Worm (Caenorhabditis elegans) whole organism, young adult: ENCODE data around the gene crb-1.

Experiments used
- C17E4.6 ChIP-seq: fragments of 200-800 bp; sonication (Bioruptor generic); IDR thresholded peaks from 2 replicates; pipeline ENCODE4 v1.3.6; 2022; ENCODE audit warnings: missing genetic modification reagents, missing genetic modification characterization, missing compliant biosample characterization
- F33H1.4 ChIP-seq: fragments of 200-800 bp; sonication (Bioruptor generic); IDR thresholded peaks from 2 replicates; pipeline ENCODE4 v1.3.6; 2022; ENCODE audit warnings: missing genetic modification reagents, missing genetic modification characterization, missing compliant biosample characterization
- F49E8.2 ChIP-seq: sonication (generic microtip); optimal IDR thresholded peaks from 3 replicates; lab custom pipeline; 2017; ENCODE audit warnings: missing genetic modification characterization, mild to moderate bottlenecking, missing compliant biosample characterization, antibody characterized with exemption, moderate library complexity; ENCODE audit not compliant: insufficient read depth
- F55B11.4 ChIP-seq: sonication (generic microtip); optimal IDR thresholded peaks from 2 replicates; lab custom pipeline; 2016; ENCODE audit warnings: missing compliant biosample characterization, missing genetic modification characterization, borderline replicate concordance; ENCODE audit not compliant: insufficient read depth
- Y53F4B.3 ChIP-seq: fragments of 200-800 bp; sonication (Bioruptor generic); IDR thresholded peaks from 2 replicates; pipeline ENCODE4 v1.3.6; 2022; ENCODE audit warnings: missing genetic modification reagents, missing genetic modification characterization, missing compliant biosample characterization
- Y95B8A.8 ChIP-seq: fragments of 200-800 bp; sonication (Bioruptor generic); IDR thresholded peaks from 2 replicates; pipeline ENCODE4 v1.3.6; 2022; ENCODE audit warnings: missing genetic modification reagents, missing genetic modification characterization, missing compliant biosample characterization
- ZK185.1 ChIP-seq: sonication (generic microtip); optimal IDR thresholded peaks from 2 replicates; lab custom pipeline; 2016; ENCODE audit warnings: mild to moderate bottlenecking, missing genetic modification characterization, missing compliant biosample characterization; ENCODE audit not compliant: poor library complexity, severe bottlenecking
- aptf-3 ChIP-seq: fragments of 200-800 bp; sonication (Bioruptor generic); IDR thresholded peaks from 2 replicates; pipeline ENCODE4 v1.3.6; 2022; ENCODE audit warnings: missing genetic modification characterization, missing compliant biosample characterization
- atf-7 ChIP-seq: sonication (generic microtip); optimal IDR thresholded peaks from 2 replicates; lab custom pipeline; 2017; ENCODE audit warnings: mild to moderate bottlenecking, missing genetic modification characterization, missing compliant biosample characterization
- attf-5 ChIP-seq: fragments of 200-800 bp; sonication (Bioruptor generic); optimal IDR thresholded peaks from 2 replicates; lab custom pipeline; 2018; ENCODE audit warnings: mild to moderate bottlenecking, missing genetic modification characterization, missing compliant biosample characterization
- cebp-1 ChIP-seq, 2 experiments: fragments of 200-800 bp in 1 of 2; sonication (Bioruptor generic) in 1 of 2; sonication (generic microtip) in 1 of 2; IDR thresholded peaks in 1 of 2; optimal IDR thresholded peaks in 1 of 2; 2 replicates each; pipeline versions ENCODE4 v1.3.6 to Lab custom; 2017 to 2022; ENCODE audit warnings: missing compliant biosample characterization in 2 of 2, missing genetic modification characterization in 2 of 2, mild to moderate bottlenecking in 1 of 2, missing genetic modification reagents in 1 of 2, moderate library complexity in 1 of 2
- ceh-100 ChIP-seq: fragments of 200-800 bp; sonication (Bioruptor generic); IDR thresholded peaks from 2 replicates; pipeline ENCODE4 v1.3.6; 2022; ENCODE audit warnings: missing genetic modification reagents, missing genetic modification characterization, missing compliant biosample characterization
- ceh-27 ChIP-seq: fragments of 200-800 bp; sonication (Bioruptor generic); optimal IDR thresholded peaks from 2 replicates; lab custom pipeline; 2018; ENCODE audit warnings: mild to moderate bottlenecking, missing genetic modification characterization, moderate library complexity, missing compliant biosample characterization
- ceh-40 ChIP-seq: fragments of 200-800 bp; sonication (Bioruptor generic); IDR thresholded peaks from 2 replicates; pipeline ENCODE4 v1.3.6; 2022; ENCODE audit warnings: missing genetic modification characterization, missing compliant biosample characterization
- chd-7 ChIP-seq: sonication (generic microtip); optimal IDR thresholded peaks from 2 replicates; lab custom pipeline; 2016; ENCODE audit warnings: mild to moderate bottlenecking, missing genetic modification characterization, moderate library complexity, missing compliant biosample characterization
- efl-1 ChIP-seq: fragments of 150-350 bp; optimal IDR thresholded peaks from 2 replicates; lab custom pipeline; 2014; ENCODE audit warnings: missing biosample characterization, missing genetic modification reagents, missing genetic modification characterization
- egl-44 ChIP-seq: fragments of 200-800 bp; sonication (Bioruptor generic); IDR thresholded peaks from 2 replicates; pipeline ENCODE4 v1.3.6; 2022; ENCODE audit warnings: missing genetic modification reagents, missing genetic modification characterization, missing compliant biosample characterization
- ekl-4 ChIP-seq: fragments of 200-800 bp; sonication (Bioruptor generic); IDR thresholded peaks from 2 replicates; pipeline ENCODE4 v1.3.6; 2022; ENCODE audit warnings: missing genetic modification reagents, missing genetic modification characterization, missing compliant biosample characterization
- ets-4 ChIP-seq: fragments of 200-800 bp; sonication (Bioruptor generic); optimal IDR thresholded peaks from 2 replicates; lab custom pipeline; 2018; ENCODE audit warnings: mild to moderate bottlenecking, missing genetic modification characterization, missing compliant biosample characterization
- lin-26 ChIP-seq: fragments of 200-800 bp; sonication (Bioruptor generic); IDR thresholded peaks from 2 replicates; pipeline ENCODE4 v1.3.6; 2022; ENCODE audit warnings: missing genetic modification reagents, missing genetic modification characterization, missing compliant biosample characterization
- lin-35 ChIP-seq, 3 experiments: fragments of 150-350 bp in 2 of 3; sonication (generic microtip) in 1 of 3; optimal IDR thresholded peaks; 2 replicates each; lab custom pipeline; 2014 to 2018; ENCODE audit warnings: missing biosample characterization in 3 of 3, missing genetic modification characterization in 3 of 3, missing genetic modification reagents in 3 of 3
- lin-40 ChIP-seq: sonication (generic microtip); optimal IDR thresholded peaks from 2 replicates; lab custom pipeline; 2016; ENCODE audit warnings: missing genetic modification characterization, mild to moderate bottlenecking, missing compliant biosample characterization, missing genotype, missing genetic modification reagents
- madf-6 ChIP-seq: fragments of 200-800 bp; sonication (Bioruptor generic); IDR thresholded peaks from 2 replicates; pipeline ENCODE4 v1.3.6; 2022; ENCODE audit warnings: missing genetic modification reagents, missing genetic modification characterization, missing compliant biosample characterization
- mel-28 ChIP-seq: sonication (generic microtip); optimal IDR thresholded peaks from 2 replicates; lab custom pipeline; 2016; ENCODE audit warnings: borderline replicate concordance, mild to moderate bottlenecking, missing genetic modification characterization, missing compliant biosample characterization
- nfya-1 ChIP-seq: sonication (generic microtip); optimal IDR thresholded peaks from 2 replicates; lab custom pipeline; 2017; ENCODE audit warnings: antibody characterized with exemption, missing compliant biosample characterization, missing genetic modification characterization, borderline replicate concordance; ENCODE audit not compliant: insufficient read depth
- nhr-80 ChIP-seq: sonication (generic microtip); optimal IDR thresholded peaks from 2 replicates; lab custom pipeline; 2016; ENCODE audit warnings: missing genetic modification characterization, missing compliant biosample characterization
- pbrm-1 ChIP-seq: fragments of 200-800 bp; sonication (Bioruptor generic); IDR thresholded peaks from 2 replicates; pipeline ENCODE4 v1.3.6; 2022; ENCODE audit warnings: missing genetic modification reagents, missing genetic modification characterization, missing compliant biosample characterization
- rec-8 ChIP-seq, 2 experiments: sonication (generic microtip); optimal IDR thresholded peaks; 2 replicates each; lab custom pipeline; 2016; ENCODE audit warnings: mild to moderate bottlenecking in 2 of 2, missing genetic modification characterization in 2 of 2, missing genetic modification reagents in 2 of 2, missing genotype in 2 of 2, missing biosample characterization in 1 of 2, missing compliant biosample characterization in 1 of 2, moderate library complexity in 1 of 2
- sea-2 ChIP-seq: fragments of 200-800 bp; sonication (Bioruptor generic); IDR thresholded peaks from 2 replicates; pipeline ENCODE4 v1.3.6; 2022; ENCODE audit warnings: missing genetic modification characterization, missing compliant biosample characterization
- snpc-1.1 ChIP-seq: sonication (generic microtip); optimal IDR thresholded peaks from 2 replicates; lab custom pipeline; 2017; ENCODE audit warnings: missing genetic modification characterization, mild to moderate bottlenecking, missing compliant biosample characterization, antibody characterized with exemption, moderate library complexity, missing genotype, missing genetic modification reagents; ENCODE audit not compliant: insufficient read depth
- sptf-2 ChIP-seq: fragments of 200-800 bp; sonication (Bioruptor generic); optimal IDR thresholded peaks from 2 replicates; lab custom pipeline; 2018; ENCODE audit warnings: mild to moderate bottlenecking, missing genetic modification characterization, missing compliant biosample characterization
- xnd-1 ChIP-seq: sonication (generic microtip); optimal IDR thresholded peaks from 2 replicates; lab custom pipeline; 2016; ENCODE audit warnings: missing genotype, missing genetic modification reagents, missing genetic modification characterization, missing compliant biosample characterization
- zim-3 ChIP-seq: sonication (generic microtip); optimal IDR thresholded peaks from 2 replicates; lab custom pipeline; 2017; ENCODE audit warnings: mild to moderate bottlenecking, missing genetic modification characterization, moderate library complexity, missing compliant biosample characterization
- ztf-18 ChIP-seq: sonication (generic microtip); optimal IDR thresholded peaks from 2 replicates; lab custom pipeline; 2016; ENCODE audit warnings: missing genotype, mild to moderate bottlenecking, missing genetic modification characterization, missing compliant biosample characterization
- ztf-22 ChIP-seq: fragments of 200-800 bp; sonication (Bioruptor generic); optimal IDR thresholded peaks from 2 replicates; lab custom pipeline; 2018; ENCODE audit warnings: mild to moderate bottlenecking, missing genetic modification characterization, moderate library complexity, missing compliant biosample characterization
- ztf-25 ChIP-seq: fragments of 200-800 bp; sonication (Bioruptor generic); IDR thresholded peaks from 2 replicates; pipeline ENCODE4 v1.3.6; 2022; ENCODE audit warnings: missing genetic modification reagents, missing genetic modification characterization, missing compliant biosample characterization
- ztf-6 ChIP-seq: fragments of 200-800 bp; sonication (Bioruptor generic); IDR thresholded peaks from 2 replicates; pipeline ENCODE4 v1.3.6; 2022; ENCODE audit warnings: missing genetic modification reagents, missing genetic modification characterization, missing compliant biosample characterization

The crb-1 gene

ce11 chrX:17362529-17362928 lies 51.3 kb downstream of the crb-1 start, which contains the start of gene F10D7.11:
Gene F10D7.11 (plus strand): TSS chrX:17362829.
- TF ChIP-seq ztf-22 (GFP tag; lab: Kevin White, UChicago) (no peak), ceh-27 (GFP tag; lab: Kevin White, UChicago) (peak; percentile 52), F49E8.2 (tag; lab: Kevin White, UChicago) (no peak), pbrm-1 (GFP tag; lab: Robert Waterston, UW) (no peak)
- TF ChIP-seq, all 124 proteins: peak for 1

- TF ChIP-seq rec-8 (tag; optimal IDR thresholded peaks at IDR 0.05; lab: Kevin White, UChicago): no peak
- TF ChIP-seq lin-40 (tag; lab: Kevin White, UChicago): no peak
- no peak for TF ChIP-seq F55B11.4 (tag; lab: Kevin White, UChicago)
- no peak for TF ChIP-seq sptf-2 (GFP tag; lab: Kevin White, UChicago)
- TF ChIP-seq nhr-80 (tag; lab: Kevin White, UChicago): no peak
- no peak for TF ChIP-seq ztf-18 (tag; lab: Kevin White, UChicago)
- no peak for TF ChIP-seq ztf-25 (GFP tag; lab: Robert Waterston, UW)
- TF ChIP-seq ets-4 (GFP tag; lab: Kevin White, UChicago): no peak
- TF ChIP-seq ceh-40 (GFP tag; lab: Robert Waterston, UW): no peak
- TF ChIP-seq C17E4.6 (GFP tag; lab: Robert Waterston, UW): no peak
- TF ChIP-seq lin-26: no peak
- TF ChIP-seq aptf-3 (GFP tag; lab: Robert Waterston, UW): no peak
- no peak for TF ChIP-seq lin-35 (GFP tag; optimal IDR thresholded peaks at IDR 0.05; lab: Kevin White, UChicago)
- no peak for TF ChIP-seq zim-3 (tag; lab: Kevin White, UChicago)
- TF ChIP-seq xnd-1 (tag; lab: Kevin White, UChicago): no peak
- no peak for TF ChIP-seq efl-1
- TF ChIP-seq attf-5: no peak
- no peak for TF ChIP-seq Y53F4B.3 (GFP tag; lab: Robert Waterston, UW)
Measured at ce11 chrX:17359452-17359851, 54.4 kb downstream of the crb-1 start, which contains the start of gene npr-36. Gene npr-36 (plus strand): TSS chrX:17359752.

ce11 chrX:17356748-17357147 lies 57.1 kb downstream of the crb-1 start:
- TF ChIP-seq mel-28 (no peak), chd-7 (tag; lab: Kevin White, UChicago) (no peak), egl-44 (GFP tag; lab: Robert Waterston, UW) (no peak), lin-35 (GFP tag; optimal IDR thresholded peaks at IDR 0.05; lab: Kevin White, UChicago) (no peak), snpc-1.1 (no peak), lin-40 (tag; lab: Kevin White, UChicago) (no peak), cebp-1 (GFP tag; IDR thresholded peaks at IDR 0.05; lab: Robert Waterston, UW) (no peak), cebp-1 (tag; optimal IDR thresholded peaks at IDR 0.05; lab: Kevin White, UChicago) (no peak), ekl-4 (GFP tag; lab: Robert Waterston, UW) (no peak), Y95B8A.8 (GFP tag; lab: Robert Waterston, UW) (no peak), atf-7 (no peak), ztf-6 (GFP tag; lab: Robert Waterston, UW) (no peak), madf-6 (GFP tag; lab: Robert Waterston, UW) (no peak), sea-2 (GFP tag; lab: Robert Waterston, UW) (no peak), ceh-100 (GFP tag; lab: Robert Waterston, UW) (no peak), ets-4 (GFP tag; lab: Kevin White, UChicago) (no peak), ceh-27 (GFP tag; lab: Kevin White, UChicago) (no peak), F33H1.4 (GFP tag; lab: Robert Waterston, UW) (no peak), ZK185.1 (tag; lab: Kevin White, UChicago) (no peak), nfya-1 (tag; lab: Kevin White, UChicago) (no peak), ztf-25 (GFP tag; lab: Robert Waterston, UW) (no peak)
